Worm (Caenorhabditis elegans): ENCODE measurements around the gene C26B2.7.
A peak's percentile ranks its signal among the peaks of the same experiment; 100 is the strongest.

C26B2.7 gene

DNA sequence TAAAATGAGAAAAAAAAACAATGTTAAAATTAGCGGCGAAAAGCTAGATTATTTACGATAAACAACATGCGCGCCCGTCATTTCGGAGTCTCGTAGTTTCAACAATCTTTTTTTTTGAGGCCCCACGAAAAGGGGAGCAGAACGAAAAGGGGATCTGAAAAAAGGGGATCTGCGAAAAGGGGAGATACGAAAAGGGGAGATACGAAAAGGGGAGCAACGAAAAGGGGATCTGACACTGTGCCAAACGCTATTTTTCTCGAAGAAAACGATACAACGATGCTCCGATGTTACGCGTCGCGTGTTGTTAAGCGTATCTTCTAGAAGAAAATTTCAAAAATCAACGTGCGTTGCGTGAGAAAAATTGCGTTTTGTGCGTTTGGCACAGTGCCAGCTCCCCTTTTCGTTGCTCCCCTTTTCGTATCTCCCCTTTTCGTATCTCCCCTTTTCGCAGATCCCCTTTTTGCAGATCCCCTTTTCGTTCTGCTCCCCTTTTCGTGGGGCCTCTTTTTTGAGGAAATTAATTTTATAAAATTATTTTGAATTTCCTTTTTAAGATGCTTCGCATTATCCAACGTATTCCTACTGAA is at the start of gene C26B2.7:
Gene C26B2.7 (plus strand): TSS at position 549 of the 587 bp plus-strand sequence.
- TF ChIP-seq cog-1 (tag; optimal IDR thresholded peaks at IDR 0.05) (peak; percentile 12), ref-1 (GFP tag; conservative IDR thresholded peaks at IDR 0.05) (0 out of 2 replicates have a peak, but pooled peaks have one; percentile 40), tab-1 (GFP tag; IDR thresholded peaks at IDR 0.05) (peak; percentile 48; the same call in 1 of the 2 replicates), ztf-29 (GFP tag; IDR thresholded peaks at IDR 0.05) (peak; percentile 57; the same call in 1 of the 2 replicates), ztf-23 (GFP tag; IDR thresholded peaks at IDR 0.05) (peak; percentile 73), flt-1 (GFP tag; IDR thresholded peaks at IDR 0.05) (peak; percentile 82), klf-2 (GFP tag; conservative IDR thresholded peaks at IDR 0.05) (peak; percentile 80)

DNA sequence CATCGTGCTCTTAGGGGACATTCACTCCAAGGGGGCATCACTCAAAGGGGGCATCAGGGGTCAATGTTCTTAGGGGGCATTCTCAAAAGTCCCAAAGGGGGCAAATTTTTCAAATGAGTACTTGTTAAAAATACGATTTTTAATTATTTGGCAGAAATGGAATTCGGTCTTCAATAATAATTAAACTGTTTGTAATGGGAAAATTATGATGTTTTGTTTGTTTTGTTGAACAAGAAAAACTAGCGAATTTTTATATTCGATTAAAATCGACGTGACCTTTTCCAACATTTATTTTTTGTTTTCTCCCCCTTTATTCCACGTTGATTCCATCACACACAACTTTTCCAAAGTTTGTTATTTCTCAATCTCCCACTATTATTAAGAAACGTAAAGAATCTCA is 49.1 kb upstream of the C26B2.7 start, which contains the start of gene F57H12.5:
Gene F57H12.5 (plus strand): TSS at position 301 of the 400 bp plus-strand sequence.
- TF ChIP-seq med-1 (GFP tag; optimal IDR thresholded peaks at IDR 0.05; ENCODE audit: insufficient read depth) = no peak
- no peak for TF ChIP-seq klf-2 (GFP tag; conservative IDR thresholded peaks at IDR 0.05)
- no peak for TF ChIP-seq ztf-23 (GFP tag; IDR thresholded peaks at IDR 0.05)

DNA sequence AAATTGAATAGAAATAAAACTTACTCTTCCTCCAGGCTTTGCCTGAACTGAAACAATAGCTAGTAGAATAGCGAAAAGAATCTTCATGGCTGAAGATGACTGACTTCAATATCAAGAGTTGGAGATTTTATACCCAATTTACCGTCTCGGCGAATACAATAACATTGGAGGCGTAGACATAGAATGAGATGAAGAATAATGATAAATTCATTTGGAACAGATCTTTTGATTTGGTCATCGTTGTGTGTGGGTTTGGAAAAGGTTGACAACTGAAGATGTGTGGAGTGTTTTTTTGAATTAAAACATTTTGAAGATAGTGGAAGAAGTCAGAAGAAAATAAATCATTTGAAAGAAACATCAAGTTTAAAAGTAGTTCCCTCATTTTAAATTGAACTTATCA is 39.9 kb upstream of the C26B2.7 start, which contains the start of gene F57H12.6:
Gene F57H12.6 (minus strand): TSS at position 101 of the 400 bp plus-strand sequence.
- no peak for TF ChIP-seq ztf-29 (GFP tag; IDR thresholded peaks at IDR 0.05)
- TF ChIP-seq ztf-23 (GFP tag; IDR thresholded peaks at IDR 0.05) = no peak
- TF ChIP-seq med-1 (GFP tag; optimal IDR thresholded peaks at IDR 0.05; ENCODE audit: insufficient read depth) = no peak
- no peak for TF ChIP-seq flt-1 (GFP tag; IDR thresholded peaks at IDR 0.05)
- TF ChIP-seq T22C8.4 (GFP tag; IDR thresholded peaks at IDR 0.05) = no peak
- TF ChIP-seq ref-1 (GFP tag; conservative IDR thresholded peaks at IDR 0.05) = no peak
- no peak for TF ChIP-seq cog-1 (tag; optimal IDR thresholded peaks at IDR 0.05)
- no peak for TF ChIP-seq klf-2 (GFP tag; conservative IDR thresholded peaks at IDR 0.05)
- no peak for TF ChIP-seq tab-1 (GFP tag; IDR thresholded peaks at IDR 0.05)

DNA sequence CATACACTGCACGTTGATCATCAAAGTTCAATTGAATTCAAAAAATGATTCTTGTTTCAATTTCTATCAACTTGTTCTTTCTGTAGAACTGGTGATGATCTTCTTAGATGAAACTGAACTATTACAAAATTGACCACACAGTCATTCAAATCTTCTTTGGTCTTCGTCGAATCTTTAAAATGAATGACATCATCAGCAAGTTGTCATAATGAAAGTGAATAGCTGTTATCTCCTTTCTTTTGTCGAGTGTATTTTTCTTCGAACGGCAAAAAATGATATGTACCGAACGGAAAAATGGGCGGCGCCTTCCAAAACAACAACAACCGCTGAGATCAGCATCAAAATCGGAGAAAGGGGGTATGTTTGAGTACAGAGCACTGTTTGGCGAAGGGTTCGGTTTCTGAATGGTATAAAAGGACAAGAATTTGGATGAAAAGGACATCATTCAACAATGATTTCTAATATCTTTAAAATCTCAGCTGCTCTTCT is 38.6 kb upstream of the C26B2.7 start, which contains the start of gene ora-1:
Gene ora-1 (plus strand): TSS at position 439 of the 489 bp plus-strand sequence.
- TF ChIP-seq klf-2 (GFP tag; conservative IDR thresholded peaks at IDR 0.05) = no peak
- no peak for TF ChIP-seq tab-1 (GFP tag; IDR thresholded peaks at IDR 0.05)
- TF ChIP-seq med-1 (GFP tag; optimal IDR thresholded peaks at IDR 0.05; ENCODE audit: insufficient read depth) = no peak

DNA sequence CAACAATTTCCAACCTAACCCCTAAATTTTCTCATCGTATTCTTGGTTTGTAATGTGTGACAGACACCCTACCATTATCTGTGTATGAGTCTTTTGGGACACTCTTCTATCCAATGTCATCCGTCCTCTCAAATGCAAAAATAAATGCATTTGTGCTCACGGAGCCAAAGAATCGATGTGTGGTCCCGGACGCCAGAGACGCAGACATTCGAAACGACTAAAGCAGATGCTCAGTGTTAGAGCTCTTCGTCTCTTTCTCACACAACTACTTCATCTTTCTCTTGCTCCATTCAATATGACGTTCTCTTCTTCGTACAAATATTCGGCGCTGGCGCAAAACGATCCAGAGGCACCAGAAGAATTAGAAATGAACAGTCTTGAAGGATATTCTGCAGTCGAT is 36.5 kb upstream of the C26B2.7 start, which contains the start of gene unc-24:
Gene unc-24 (plus strand): TSS at position 283 of the 400 bp plus-strand sequence.
- TF ChIP-seq cog-1 (tag; optimal IDR thresholded peaks at IDR 0.05) = no peak
- no peak for TF ChIP-seq med-1 (GFP tag; optimal IDR thresholded peaks at IDR 0.05; ENCODE audit: insufficient read depth)
- TF ChIP-seq ztf-29 (GFP tag; IDR thresholded peaks at IDR 0.05) = no peak
- TF ChIP-seq ztf-23 (GFP tag; IDR thresholded peaks at IDR 0.05) = no peak
- TF ChIP-seq flt-1 (GFP tag; IDR thresholded peaks at IDR 0.05) = no peak
- TF ChIP-seq T22C8.4 (GFP tag; IDR thresholded peaks at IDR 0.05) = no peak
- no peak for TF ChIP-seq ref-1 (GFP tag; conservative IDR thresholded peaks at IDR 0.05)
- TF ChIP-seq klf-2 (GFP tag; conservative IDR thresholded peaks at IDR 0.05) = no peak
- TF ChIP-seq tab-1 (GFP tag; IDR thresholded peaks at IDR 0.05) = no peak

DNA sequence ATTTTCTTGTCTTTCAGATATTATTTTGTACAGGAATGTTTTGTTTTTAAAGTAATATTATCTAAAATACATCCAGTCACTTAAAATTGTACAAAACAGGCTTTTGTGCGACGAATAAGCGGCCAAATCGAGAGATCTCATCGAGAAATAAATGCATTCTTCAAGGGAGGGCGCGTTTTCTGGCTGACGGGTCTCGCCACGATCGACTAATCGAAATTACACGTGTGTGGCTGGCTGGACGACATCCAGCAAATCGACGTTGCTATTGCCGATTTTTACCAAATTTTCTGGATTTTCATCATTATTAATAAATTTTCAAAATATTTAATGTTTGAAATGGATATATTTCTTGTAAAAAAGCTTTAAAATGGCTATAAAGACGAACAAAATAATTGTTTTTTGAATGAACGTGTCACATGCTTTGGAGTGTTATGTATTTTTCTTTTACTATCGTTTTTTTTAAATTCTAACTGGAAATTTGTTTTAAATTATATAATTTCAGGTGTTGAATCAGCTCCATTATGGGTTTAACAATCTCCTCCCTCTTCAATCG is 34.0 kb upstream of the C26B2.7 start, which contains the start of gene arf-5:
Gene arf-5 (plus strand): TSS at position 503 of the 553 bp plus-strand sequence.
- peak; percentile 20 for TF ChIP-seq cog-1 (tag; optimal IDR thresholded peaks at IDR 0.05)
- TF ChIP-seq klf-2 (GFP tag; conservative IDR thresholded peaks at IDR 0.05) = no peak

DNA sequence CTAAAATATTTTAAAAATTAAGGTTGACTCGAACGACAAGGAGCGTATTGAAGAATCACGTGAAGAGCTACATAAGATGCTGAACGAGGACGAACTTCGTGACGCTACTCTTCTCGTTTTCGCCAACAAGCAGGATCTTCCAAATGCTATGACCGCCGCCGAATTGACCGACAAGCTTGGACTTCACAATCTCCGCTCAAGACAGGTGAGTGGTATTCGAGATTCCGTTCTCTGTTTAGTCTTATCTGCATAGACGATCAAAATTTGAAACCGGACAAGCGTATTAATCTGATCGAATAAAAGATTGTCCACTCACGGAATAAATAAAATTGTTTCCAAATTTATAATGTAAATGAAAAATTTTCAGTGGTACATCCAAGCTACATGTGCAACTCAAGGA is 33.1 kb upstream of the C26B2.7 start:
- TF ChIP-seq flt-1 (GFP tag; IDR thresholded peaks at IDR 0.05) (no peak), cog-1 (tag; optimal IDR thresholded peaks at IDR 0.05) (no peak), ref-1 (GFP tag; conservative IDR thresholded peaks at IDR 0.05) (no peak), med-1 (GFP tag; optimal IDR thresholded peaks at IDR 0.05; ENCODE audit: insufficient read depth) (no peak), ztf-29 (GFP tag; IDR thresholded peaks at IDR 0.05) (no peak)

DNA sequence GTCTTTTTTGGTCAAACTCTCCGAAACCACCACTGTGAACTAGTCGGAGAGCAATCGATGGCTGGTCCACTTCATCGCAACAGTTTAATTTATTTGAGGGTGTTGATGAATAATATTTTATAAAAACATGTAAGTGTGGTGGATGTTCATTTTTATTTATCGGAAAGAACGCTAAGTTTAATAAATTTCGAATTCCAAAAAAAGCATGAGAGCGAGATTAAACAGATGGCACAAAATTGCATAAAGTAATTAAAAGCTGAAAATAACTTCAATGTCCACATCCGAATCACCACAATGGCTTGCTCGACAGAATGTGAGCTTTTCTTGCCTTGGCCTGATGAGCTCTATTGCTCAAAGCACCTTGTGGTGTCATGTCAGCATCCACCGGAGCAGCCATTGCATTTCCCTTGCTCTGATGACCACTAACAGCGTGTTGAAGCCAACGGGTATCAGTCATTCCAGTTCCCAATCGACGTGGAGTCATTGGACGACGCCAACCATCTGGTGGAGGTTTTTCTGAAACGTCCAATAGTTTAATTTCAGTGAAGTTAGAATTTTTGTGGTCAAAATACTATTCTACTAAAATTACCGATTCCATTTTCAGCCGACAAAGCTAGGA is 32.2 kb upstream of the C26B2.7 start:
- TF ChIP-seq klf-2 (GFP tag; conservative IDR thresholded peaks at IDR 0.05) (no peak), flt-1 (GFP tag; IDR thresholded peaks at IDR 0.05) (0 out of 2 replicates have a peak, but pooled peaks have one; percentile 11)

DNA sequence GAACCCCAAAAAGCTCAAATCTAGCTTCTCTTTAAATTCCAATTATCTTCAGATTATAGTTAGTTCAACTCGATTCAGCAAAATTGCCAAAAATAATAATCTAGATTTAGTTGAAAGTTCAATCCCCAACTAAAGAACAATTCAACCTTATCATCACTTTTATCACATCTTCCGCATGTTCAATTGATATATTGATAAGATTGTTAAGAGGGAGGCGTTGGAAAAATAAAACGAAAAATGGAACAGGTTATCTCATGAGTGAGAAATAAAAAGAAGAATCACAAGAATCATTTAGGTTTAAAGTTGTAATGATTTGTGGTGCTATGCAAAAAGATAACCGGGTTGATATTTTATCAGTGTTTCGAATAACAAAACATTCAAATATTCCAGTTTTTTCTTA is 30.3 kb upstream of the C26B2.7 start:
- TF ChIP-seq tab-1 (GFP tag; IDR thresholded peaks at IDR 0.05) (no peak), T22C8.4 (GFP tag; IDR thresholded peaks at IDR 0.05) (no peak), klf-2 (GFP tag; conservative IDR thresholded peaks at IDR 0.05) (no peak), flt-1 (GFP tag; IDR thresholded peaks at IDR 0.05) (no peak), cog-1 (tag; optimal IDR thresholded peaks at IDR 0.05) (no peak), med-1 (GFP tag; optimal IDR thresholded peaks at IDR 0.05; ENCODE audit: insufficient read depth) (no peak), ref-1 (GFP tag; conservative IDR thresholded peaks at IDR 0.05) (no peak), ztf-23 (GFP tag; IDR thresholded peaks at IDR 0.05) (no peak), ztf-29 (GFP tag; IDR thresholded peaks at IDR 0.05) (no peak)

DNA sequence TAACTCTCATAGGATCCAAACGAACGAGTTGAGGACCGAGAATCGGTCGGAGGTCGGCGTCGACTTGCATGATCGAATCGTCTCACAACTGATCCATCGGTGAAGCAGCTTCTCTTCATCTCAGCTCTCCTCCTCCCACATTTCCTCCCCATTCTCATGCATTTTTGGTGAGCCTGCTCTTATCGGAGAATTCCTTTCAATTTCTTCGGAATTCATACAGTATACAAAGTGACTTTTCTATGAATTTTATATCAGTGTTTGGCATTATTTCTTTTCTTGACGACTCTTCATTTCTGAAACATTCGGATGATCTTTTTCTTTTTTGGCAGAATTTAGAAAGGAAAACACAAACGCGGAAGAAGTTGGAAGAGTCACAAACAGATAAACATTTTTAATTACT is 29.0 kb upstream of the C26B2.7 start, which contains the start of gene mec-17:
Gene mec-17 (minus strand): TSS at position 101 of the 400 bp plus-strand sequence.
- TF ChIP-seq ref-1 (GFP tag; conservative IDR thresholded peaks at IDR 0.05) = no peak
- no peak for TF ChIP-seq cog-1 (tag; optimal IDR thresholded peaks at IDR 0.05)
- no peak for TF ChIP-seq klf-2 (GFP tag; conservative IDR thresholded peaks at IDR 0.05)
- TF ChIP-seq T22C8.4 (GFP tag; IDR thresholded peaks at IDR 0.05) = no peak
- no peak for TF ChIP-seq tab-1 (GFP tag; IDR thresholded peaks at IDR 0.05)
- no peak for TF ChIP-seq flt-1 (GFP tag; IDR thresholded peaks at IDR 0.05)
- no peak for TF ChIP-seq med-1 (GFP tag; optimal IDR thresholded peaks at IDR 0.05; ENCODE audit: insufficient read depth)
- TF ChIP-seq ztf-29 (GFP tag; IDR thresholded peaks at IDR 0.05) = no peak
- no peak for TF ChIP-seq ztf-23 (GFP tag; IDR thresholded peaks at IDR 0.05)
